Worm (Caenorhabditis elegans) whole organism, L4 larva: ENCODE data around the gene clec-186.

ENCODE experiments used
- D1046.2 ChIP-seq: fragments of 200-800 bp; sonication (Bioruptor generic); IDR thresholded peaks from 2 replicates; pipeline ENCODE4 v1.3.6; 2022; ENCODE audit warnings: missing genetic modification characterization, missing compliant biosample characterization
- F44E2.7 ChIP-seq: fragments of 200-800 bp; sonication (Bioruptor generic); IDR thresholded peaks from 2 replicates; pipeline ENCODE4 v2.1.2; 2022; ENCODE audit warnings: missing genetic modification characterization, missing compliant biosample characterization
- R02D3.7 ChIP-seq: fragments of 150-350 bp; sonication (generic microtip); optimal IDR thresholded peaks from 3 replicates; lab custom pipeline; 2014; ENCODE audit warnings: missing biosample characterization, missing genetic modification characterization
- Y105C5A.15 ChIP-seq: fragments of 200-800 bp; sonication (Bioruptor generic); IDR thresholded peaks from 2 replicates; pipeline ENCODE4 v1.3.6; 2022; ENCODE audit warnings: missing genetic modification characterization, missing compliant biosample characterization
- Y48G9A.11 ChIP-seq: fragments of 200-800 bp; sonication (Bioruptor generic); IDR thresholded peaks from 2 replicates; pipeline ENCODE4 v1.3.6; 2022; ENCODE audit warnings: missing genetic modification reagents, missing genetic modification characterization, missing compliant biosample characterization
- Y5F2A.4 ChIP-seq: fragments of 200-800 bp; sonication (Bioruptor generic); optimal IDR thresholded peaks from 2 replicates; lab custom pipeline; 2018; ENCODE audit warnings: mild to moderate bottlenecking, missing genetic modification characterization, missing compliant biosample characterization
- Y75B8A.6 ChIP-seq: fragments of 200-800 bp; sonication (Bioruptor generic); IDR thresholded peaks from 2 replicates; pipeline ENCODE4 v1.3.6; 2022; ENCODE audit warnings: missing genetic modification reagents, missing genetic modification characterization, missing compliant biosample characterization
- ZK337.2 ChIP-seq: fragments of 200-800 bp; sonication (Bioruptor generic); IDR thresholded peaks from 2 replicates; pipeline ENCODE4 v1.3.6; 2022; ENCODE audit warnings: missing genetic modification reagents, missing genetic modification characterization, missing compliant biosample characterization
- ZK546.5 ChIP-seq, 2 experiments: sonication (generic microtip); optimal IDR thresholded peaks; 2 replicates each; lab custom pipeline; 2017; ENCODE audit warnings: missing biosample characterization in 2 of 2, missing genetic modification characterization in 2 of 2
- aha-1 ChIP-seq: fragments of 150-350 bp; peaks from one replicate; lab custom pipeline; 2014; ENCODE audit warnings: missing biosample characterization, missing genetic modification characterization
- ceh-20 ChIP-seq: fragments of 200-800 bp; sonication (Bioruptor generic); IDR thresholded peaks from 2 replicates; pipeline ENCODE4 v1.3.6; 2022; ENCODE audit warnings: missing genetic modification reagents, missing genetic modification characterization, missing compliant biosample characterization
- ceh-28 ChIP-seq: fragments of 150-350 bp; optimal IDR thresholded peaks from 2 replicates; lab custom pipeline; 2014; ENCODE audit warnings: missing biosample characterization, missing genetic modification reagents, missing genetic modification characterization
- ceh-44 ChIP-seq: fragments of 200-800 bp; sonication (Bioruptor generic); IDR thresholded peaks from 2 replicates; pipeline ENCODE4 v1.3.6; 2022; ENCODE audit warnings: missing genetic modification reagents, missing genetic modification characterization, missing compliant biosample characterization
- ceh-82 ChIP-seq: sonication (generic microtip); optimal IDR thresholded peaks from 2 replicates; lab custom pipeline; 2017; ENCODE audit warnings: missing biosample characterization, missing genetic modification characterization
- daf-16 ChIP-seq, 3 experiments: sonication (generic microtip); optimal IDR thresholded peaks; 2 replicates each; lab custom pipeline; 2016 to 2017; ENCODE audit warnings: missing genetic modification characterization in 3 of 3, missing genetic modification reagents in 3 of 3, mild to moderate bottlenecking in 2 of 3, missing compliant biosample characterization in 2 of 3, missing biosample characterization in 1 of 3, moderate library complexity in 1 of 3
- daf-19 ChIP-seq: fragments of 200-800 bp; sonication (Bioruptor generic); conservative IDR thresholded peaks from 2 replicates; pipeline ENCODE4 v1.3.6; 2022; ENCODE audit warnings: missing genetic modification characterization, missing compliant biosample characterization
- dmd-6 ChIP-seq: fragments of 200-800 bp; sonication (Bioruptor generic); IDR thresholded peaks from 2 replicates; pipeline ENCODE4 v1.3.6; 2022; ENCODE audit warnings: missing genetic modification reagents, missing genetic modification characterization, missing compliant biosample characterization
- dmd-8 ChIP-seq: fragments of 200-800 bp; sonication (Bioruptor generic); IDR thresholded peaks from 2 replicates; pipeline ENCODE4 v1.3.6; 2022; ENCODE audit warnings: missing genetic modification characterization, missing compliant biosample characterization
- dmd-9 ChIP-seq: fragments of 200-800 bp; sonication (Bioruptor generic); IDR thresholded peaks from 2 replicates; pipeline ENCODE4 v1.3.6; 2022; ENCODE audit warnings: missing genetic modification reagents, missing genetic modification characterization, missing compliant biosample characterization
- duxl-1 ChIP-seq: sonication (generic microtip); optimal IDR thresholded peaks from 2 replicates; lab custom pipeline; 2016; ENCODE audit warnings: mild to moderate bottlenecking, missing genetic modification characterization, moderate library complexity, missing compliant biosample characterization; ENCODE audit not compliant: poor library complexity
- dve-1 ChIP-seq: sonication (generic microtip); optimal IDR thresholded peaks from 2 replicates; lab custom pipeline; 2017; ENCODE audit warnings: antibody characterized with exemption, mild to moderate bottlenecking, missing genetic modification characterization, missing compliant biosample characterization; ENCODE audit not compliant: insufficient read depth
- fos-1 ChIP-seq: fragments of 150-350 bp; optimal IDR thresholded peaks from 2 replicates; lab custom pipeline; 2014; ENCODE audit warnings: missing biosample characterization, missing genetic modification characterization
- hlh-11 ChIP-seq: fragments of 200-800 bp; sonication (Bioruptor generic); optimal IDR thresholded peaks from 2 replicates; lab custom pipeline; 2018; ENCODE audit warnings: mild to moderate bottlenecking, missing genetic modification characterization, missing compliant biosample characterization
- hlh-30 ChIP-seq: sonication (generic microtip); optimal IDR thresholded peaks from 2 replicates; lab custom pipeline; 2017; ENCODE audit warnings: antibody characterized with exemption, mild to moderate bottlenecking, missing genetic modification characterization, missing compliant biosample characterization; ENCODE audit not compliant: insufficient read depth
- hmg-1.1 ChIP-seq: fragments of 200-800 bp; sonication (Bioruptor generic); IDR thresholded peaks from 2 replicates; pipeline ENCODE4 v1.3.6; 2022; ENCODE audit warnings: missing genetic modification reagents, missing genetic modification characterization, missing compliant biosample characterization
- lin-29 ChIP-seq: fragments of 200-800 bp; sonication (Bioruptor generic); IDR thresholded peaks from 2 replicates; pipeline ENCODE4 v1.3.6; 2022; ENCODE audit warnings: missing genetic modification reagents, missing genetic modification characterization, missing compliant biosample characterization
- lin-38 ChIP-seq: fragments of 200-800 bp; sonication (Bioruptor generic); IDR thresholded peaks from 2 replicates; pipeline ENCODE4 v1.3.6; 2022; ENCODE audit warnings: missing genetic modification reagents, missing genetic modification characterization, missing compliant biosample characterization
- lin-39 ChIP-seq: fragments of 150-350 bp; optimal IDR thresholded peaks from 2 replicates; lab custom pipeline; 2014; ENCODE audit warnings: missing biosample characterization, missing genetic modification reagents, missing genetic modification characterization
- madf-9 ChIP-seq: fragments of 200-800 bp; sonication (Bioruptor generic); conservative IDR thresholded peaks from 2 replicates; pipeline ENCODE4 v1.3.6; 2022; ENCODE audit warnings: missing genetic modification reagents, missing genetic modification characterization, missing compliant biosample characterization
- mdl-1 ChIP-seq, 2 experiments: fragments of 150-350 bp in 1 of 2; sonication (generic microtip) in 1 of 2; optimal IDR thresholded peaks; 2 replicates each; lab custom pipeline; 2014 to 2017; ENCODE audit warnings: missing biosample characterization in 2 of 2, missing genetic modification characterization in 2 of 2
- mep-1 ChIP-seq: fragments of 150-350 bp; sonication (generic microtip); optimal IDR thresholded peaks from 3 replicates; lab custom pipeline; 2014; ENCODE audit warnings: missing biosample characterization, missing genetic modification characterization
- mxl-2 ChIP-seq: fragments of 200-800 bp; sonication (Bioruptor generic); conservative IDR thresholded peaks from 2 replicates; pipeline ENCODE4 v1.3.6; 2022; ENCODE audit warnings: missing genetic modification reagents, missing genetic modification characterization, missing compliant biosample characterization
- nhr-10 ChIP-seq: fragments of 150-350 bp; optimal IDR thresholded peaks from 2 replicates; lab custom pipeline; 2014; ENCODE audit warnings: missing biosample characterization, missing genetic modification characterization
- nhr-102 ChIP-seq: sonication (generic microtip); optimal IDR thresholded peaks from 2 replicates; lab custom pipeline; 2016; ENCODE audit warnings: mild to moderate bottlenecking, missing genetic modification characterization, moderate library complexity, missing compliant biosample characterization
- nhr-237 ChIP-seq: sonication (generic microtip); optimal IDR thresholded peaks from 2 replicates; lab custom pipeline; 2017; ENCODE audit warnings: missing biosample characterization, missing genetic modification characterization
- nhr-25 ChIP-seq: sonication (generic microtip); optimal IDR thresholded peaks from 2 replicates; lab custom pipeline; 2017; ENCODE audit warnings: missing genetic modification characterization, mild to moderate bottlenecking, missing compliant biosample characterization, antibody characterized with exemption, moderate library complexity, borderline replicate concordance; ENCODE audit not compliant: insufficient read depth
- nhr-28 ChIP-seq: fragments of 150-350 bp; optimal IDR thresholded peaks from 2 replicates; lab custom pipeline; 2014; ENCODE audit warnings: missing biosample characterization, missing genetic modification characterization
- nhr-41 ChIP-seq: fragments of 200-800 bp; sonication (Bioruptor generic); IDR thresholded peaks from 2 replicates; pipeline ENCODE4 v1.3.6; 2022; ENCODE audit warnings: missing genetic modification reagents, missing genetic modification characterization, missing compliant biosample characterization
- nhr-77 ChIP-seq: fragments of 150-350 bp; optimal IDR thresholded peaks from 2 replicates; lab custom pipeline; 2014; ENCODE audit warnings: missing biosample characterization, missing genetic modification characterization
- pha-4 ChIP-seq, 2 experiments: fragments of 150-350 bp in 1 of 2; fragments of 200-800 bp in 1 of 2; sonication (Bioruptor generic) in 1 of 2; IDR thresholded peaks in 1 of 2; optimal IDR thresholded peaks in 1 of 2; 2 replicates each; pipeline versions ENCODE4 v1.3.6 to Lab custom; 2014 to 2022; ENCODE audit warnings: missing genetic modification characterization in 2 of 2, missing genetic modification reagents in 2 of 2, missing biosample characterization in 1 of 2, missing compliant biosample characterization in 1 of 2
- php-3 ChIP-seq: fragments of 200-800 bp; sonication (Bioruptor generic); IDR thresholded peaks from 2 replicates; pipeline ENCODE4 v1.3.6; 2022; ENCODE audit warnings: missing genetic modification reagents, missing genetic modification characterization, missing compliant biosample characterization
- pqm-1 ChIP-seq: sonication (generic microtip); optimal IDR thresholded peaks from 2 replicates; lab custom pipeline; 2017; ENCODE audit warnings: missing biosample characterization, missing genetic modification characterization
- set-16 ChIP-seq: fragments of 200-800 bp; sonication (Bioruptor generic); IDR thresholded peaks from 2 replicates; pipeline ENCODE4 v1.3.6; 2022; ENCODE audit warnings: missing genetic modification reagents, missing genetic modification characterization, missing compliant biosample characterization
- skn-1 ChIP-seq: fragments of 150-350 bp; optimal IDR thresholded peaks from 2 replicates; lab custom pipeline; 2014; ENCODE audit warnings: missing biosample characterization, missing genetic modification characterization
- spr-1 ChIP-seq: sonication (generic microtip); optimal IDR thresholded peaks from 2 replicates; lab custom pipeline; 2016; ENCODE audit warnings: mild to moderate bottlenecking, missing genetic modification characterization, missing compliant biosample characterization
- tag-97 ChIP-seq: fragments of 200-800 bp; sonication (Bioruptor generic); IDR thresholded peaks from 2 replicates; pipeline ENCODE4 v1.3.6; 2022; ENCODE audit warnings: missing genetic modification characterization, missing compliant biosample characterization
- unc-130 ChIP-seq: sonication (generic microtip); optimal IDR thresholded peaks from 2 replicates; lab custom pipeline; 2016; ENCODE audit warnings: missing genetic modification reagents, missing genetic modification characterization, missing compliant biosample characterization
- unc-62 ChIP-seq, 3 experiments: fragments of 150-350 bp in 1 of 3; sonication (generic microtip); optimal IDR thresholded peaks in 2 of 3; peaks in 1 of 3; 1 replicate in 1 of 3; 2 replicates in 2 of 3; lab custom pipeline; 2014 to 2017; ENCODE audit warnings: missing biosample characterization in 3 of 3, missing genetic modification characterization in 3 of 3, missing genetic modification reagents in 3 of 3, missing genotype in 1 of 3

The clec-186 gene

ce11 chrIV:12883190-12883589, 17.3 kb downstream of the clec-186 start, which contains the start of gene ZK896.4:
Gene ZK896.4, minus strand, starts transcription at chrIV:12883290.
- TF ChIP-seq ceh-20 (GFP tag; lab: Robert Waterston, UW) (no peak), nhr-25 (tag; lab: Kevin White, UChicago) (no peak), dmd-6 (GFP tag; lab: Robert Waterston, UW) (no peak), spr-1 (tag; lab: Kevin White, UChicago) (no peak), F44E2.7 (GFP tag; lab: Robert Waterston, UW) (no peak), pqm-1 (peak; percentile 39), Y105C5A.15 (no peak)

- TF ChIP-seq nhr-41 (GFP tag; lab: Robert Waterston, UW) (no peak), tag-97 (GFP tag; lab: Robert Waterston, UW) (no peak), aha-1 (tag; lab: Kevin White, UChicago) (peak; percentile 83), nhr-102 (tag; lab: Kevin White, UChicago) (no peak), F44E2.7 (GFP tag; lab: Robert Waterston, UW) (no peak), spr-1 (tag; lab: Kevin White, UChicago) (no peak), set-16 (no peak), nhr-10 (tag; lab: Kevin White, UChicago) (no peak), unc-62 (GFP tag; optimal IDR thresholded peaks at IDR 0.05 in 1 of 2; lab: Kevin White, UChicago) (peak in 1 of 2 experiments; percentile 2), unc-62 (tag; optimal IDR thresholded peaks at IDR 0.05; lab: Kevin White, UChicago) (no peak), pqm-1 (peak; percentile 13), Y48G9A.11 (GFP tag; lab: Robert Waterston, UW) (no peak), ceh-44 (GFP tag; lab: Robert Waterston, UW) (no peak), ZK546.5 (tag; optimal IDR thresholded peaks at IDR 0.05; lab: Kevin White, UChicago) (no peak), dmd-9 (GFP tag; lab: Robert Waterston, UW) (no peak), daf-16 (GFP tag; optimal IDR thresholded peaks at IDR 0.05; lab: Kevin White, UChicago) (no peak), daf-16 (tag; optimal IDR thresholded peaks at IDR 0.05; lab: Kevin White, UChicago) (peak; percentile 28), pha-4 (GFP tag; IDR thresholded peaks at IDR 0.05; lab: Robert Waterston, UW) (no peak), pha-4 (tag; optimal IDR thresholded peaks at IDR 0.05; lab: Kevin White, UChicago) (no peak), mep-1 (no peak), R02D3.7 (tag; lab: Kevin White, UChicago) (no peak), duxl-1 (tag; lab: Kevin White, UChicago) (no peak), hmg-1.1 (GFP tag; lab: Robert Waterston, UW) (no peak), php-3 (GFP tag; lab: Robert Waterston, UW) (no peak), skn-1 (no peak), nhr-28 (peak; percentile 3), nhr-237 (no peak), hlh-30 (no peak), mdl-1 (tag; optimal IDR thresholded peaks at IDR 0.05; lab: Kevin White, UChicago) (no peak), Y5F2A.4 (no peak), nhr-77 (no peak), lin-38 (GFP tag; lab: Robert Waterston, UW) (no peak)
Observed at ce11 chrIV:12886012-12886411, 20.1 kb downstream of the clec-186 start.

- TF ChIP-seq R02D3.7 (tag; lab: Kevin White, UChicago) (no peak), ceh-20 (GFP tag; lab: Robert Waterston, UW) (no peak), madf-9 (GFP tag; lab: Robert Waterston, UW) (no peak), lin-38 (GFP tag; lab: Robert Waterston, UW) (no peak), D1046.2 (GFP tag; lab: Robert Waterston, UW) (no peak), lin-29 (no peak), dve-1 (peak; percentile 40), mxl-2 (no peak), unc-130 (GFP tag; lab: Kevin White, UChicago) (no peak), lin-39 (tag; lab: Kevin White, UChicago) (no peak), ZK337.2 (GFP tag; lab: Robert Waterston, UW) (no peak), Y75B8A.6 (GFP tag; lab: Robert Waterston, UW) (no peak), ceh-82 (tag; lab: Kevin White, UChicago) (no peak), dmd-8 (GFP tag; lab: Robert Waterston, UW) (no peak), daf-19 (GFP tag; lab: Robert Waterston, UW) (no peak), fos-1 (tag; lab: Kevin White, UChicago) (no peak), hlh-11 (peak; percentile 62), Y105C5A.15 (no peak), ceh-28 (tag; lab: Kevin White, UChicago) (no peak), nhr-102 (tag; lab: Kevin White, UChicago) (peak; percentile 14)
Observed at ce11 chrIV:12890445-12890844, 24.5 kb downstream of the clec-186 start, which contains the start of gene K08D8.6. Gene K08D8.6, minus strand, starts transcription at chrIV:12890508.
